Fruit fly (Drosophila melanogaster): Measurements from ENCODE around the gene CG31862.

CG31862 gene

dm6 chr2L:12372436-12372835, 33.8 kb downstream of the CG31862 start (continued):
- TF ChIP-seq CG15514 (GFP tag; optimal IDR thresholded peaks at IDR 0.05), result peak; percentile 46
- TF ChIP-seq mirr (GFP tag; optimal IDR thresholded peaks at IDR 0.05), result peak; percentile 47
- no peak for TF ChIP-seq trem (tag; optimal IDR thresholded peaks at IDR 0.05)
- no peak for TF ChIP-seq slp2 (GFP tag; optimal IDR thresholded peaks at IDR 0.05)
- TF ChIP-seq lab (GFP tag; optimal IDR thresholded peaks at IDR 0.05), result peak; percentile 83
- 0 out of 2 replicates have a peak, but pooled peaks have one; percentile 18 for TF ChIP-seq CG10321 (GFP tag; IDR thresholded peaks at IDR 0.05)
- TF ChIP-seq CG8089 (GFP tag; optimal IDR thresholded peaks at IDR 0.05), result peak; percentile 9
- peak; percentile 14; the same call in 1 of the 2 replicates for TF ChIP-seq E2f2 (GFP tag; IDR thresholded peaks at IDR 0.05)
- peak; percentile 58 for TF ChIP-seq CG12769 (tag; optimal IDR thresholded peaks at IDR 0.05)
- no peak for TF ChIP-seq CG9797 (GFP tag; optimal IDR thresholded peaks at IDR 0.05)
- TF ChIP-seq ATbp (GFP tag; optimal IDR thresholded peaks at IDR 0.05), result peak; percentile 61
- TF ChIP-seq ken (GFP tag; IDR thresholded peaks at IDR 0.05), result no peak
- peak; percentile 44 for TF ChIP-seq CG13296 (GFP tag; optimal IDR thresholded peaks at IDR 0.05)
- no peak for TF ChIP-seq mld (GFP tag; IDR thresholded peaks at IDR 0.05; ENCODE audit: partially characterized antibody)
- TF ChIP-seq CG12659 (GFP tag; optimal IDR thresholded peaks at IDR 0.05), result peak; percentile 9
- TF ChIP-seq HLH4C (GFP tag; IDR thresholded peaks at IDR 0.05; ENCODE audit: partially characterized antibody), result no peak
- TF ChIP-seq Vsx1 (GFP tag; optimal IDR thresholded peaks at IDR 0.05), result peak; percentile 58
- TF ChIP-seq CrebB (tag; optimal IDR thresholded peaks at IDR 0.05), result peak; percentile 49
- TF ChIP-seq nmo (GFP tag; optimal IDR thresholded peaks at IDR 0.05), result no peak
- no peak for TF ChIP-seq Ets65A (GFP tag)
- peak; percentile 43 for TF ChIP-seq pho (GFP tag; optimal IDR thresholded peaks at IDR 0.05)
- no peak for TF ChIP-seq slou (GFP tag; optimal IDR thresholded peaks at IDR 0.05)
- TF ChIP-seq CG5180 (GFP tag; optimal IDR thresholded peaks at IDR 0.05), result no peak
- peak; percentile 65 for TF ChIP-seq CG2678 (tag; optimal IDR thresholded peaks at IDR 0.05)
- TF ChIP-seq HLH3B (GFP tag; IDR thresholded peaks at IDR 0.05), result peak; percentile 43; the same call in 1 of the 2 replicates
- TF ChIP-seq sd (tag; optimal IDR thresholded peaks at IDR 0.05), result peak; percentile 3
- TF ChIP-seq D19B (GFP tag; optimal IDR thresholded peaks at IDR 0.05), result no peak
- TF ChIP-seq CG11695 (GFP tag; IDR thresholded peaks at IDR 0.05), result no peak
- TF ChIP-seq bigmax (GFP tag; optimal IDR thresholded peaks at IDR 0.05), result no peak
- TF ChIP-seq Atf-2 (GFP tag; optimal IDR thresholded peaks at IDR 0.05), result peak; percentile 8
- TF ChIP-seq Atf6 (GFP tag; IDR thresholded peaks at IDR 0.05), result peak; percentile 68; the same call in 1 of the 2 replicates
- peak; percentile 33 for TF ChIP-seq unpg (GFP tag; optimal IDR thresholded peaks at IDR 0.05)
- no peak for TF ChIP-seq lbe (GFP tag; optimal IDR thresholded peaks at IDR 0.05)
- TF ChIP-seq CG15269 (tag; optimal IDR thresholded peaks at IDR 0.05), result peak; percentile 37
- TF ChIP-seq CG9609 (GFP tag; optimal IDR thresholded peaks at IDR 0.05), result no peak
- TF ChIP-seq fu2 (GFP tag; optimal IDR thresholded peaks at IDR 0.05), result no peak
- TF ChIP-seq tll (GFP tag; optimal IDR thresholded peaks at IDR 0.05), result no peak
- TF ChIP-seq maf-S (GFP tag; optimal IDR thresholded peaks at IDR 0.05), result no peak
- TF ChIP-seq CG18619 (GFP tag; optimal IDR thresholded peaks at IDR 0.05), result peak; percentile 29
- TF ChIP-seq corto (GFP tag; optimal IDR thresholded peaks at IDR 0.05), result no peak
- no peak for TF ChIP-seq ci (GFP tag; IDR thresholded peaks at IDR 0.05)
- no peak for TF ChIP-seq Ravus (GFP tag; IDR thresholded peaks at IDR 0.05)
- no peak for TF ChIP-seq ssp (GFP tag; IDR thresholded peaks at IDR 0.05)
- TF ChIP-seq tio (GFP tag; optimal IDR thresholded peaks at IDR 0.05), result peak; percentile 15
- peak; percentile 28 for TF ChIP-seq CG12299 (tag; optimal IDR thresholded peaks at IDR 0.05)
- no peak for TF ChIP-seq CG3065 (GFP tag; optimal IDR thresholded peaks at IDR 0.05)
- TF ChIP-seq CG7839 (tag; optimal IDR thresholded peaks at IDR 0.05), result no peak
- TF ChIP-seq CG12942 (GFP tag; optimal IDR thresholded peaks at IDR 0.05), result peak; percentile 25
- TF ChIP-seq CG33213 (GFP tag; optimal IDR thresholded peaks at IDR 0.05), result peak; percentile 41
- no peak for TF ChIP-seq zen (tag; optimal IDR thresholded peaks at IDR 0.05)
